Worm (Caenorhabditis elegans) whole organism, L4 larva: ENCODE data around the gene Y38A10A.7.

Experiments used
- aha-1 ChIP-seq: fragments of 150-350 bp; peaks from one replicate; lab custom pipeline; 2014; ENCODE audit warnings: missing biosample characterization, missing genetic modification characterization
- daf-19 ChIP-seq: fragments of 200-800 bp; sonication (Bioruptor generic); conservative IDR thresholded peaks from 2 replicates; pipeline ENCODE4 v1.3.6; 2022; ENCODE audit warnings: missing genetic modification characterization, missing compliant biosample characterization
- duxl-1 ChIP-seq: sonication (generic microtip); optimal IDR thresholded peaks from 2 replicates; lab custom pipeline; 2016; ENCODE audit warnings: mild to moderate bottlenecking, missing genetic modification characterization, moderate library complexity, missing compliant biosample characterization; ENCODE audit not compliant: poor library complexity
- dve-1 ChIP-seq: sonication (generic microtip); optimal IDR thresholded peaks from 2 replicates; lab custom pipeline; 2017; ENCODE audit warnings: antibody characterized with exemption, mild to moderate bottlenecking, missing genetic modification characterization, missing compliant biosample characterization; ENCODE audit not compliant: insufficient read depth
- fos-1 ChIP-seq: fragments of 150-350 bp; optimal IDR thresholded peaks from 2 replicates; lab custom pipeline; 2014; ENCODE audit warnings: missing biosample characterization, missing genetic modification characterization
- lin-15B ChIP-seq: fragments of 150-350 bp; sonication (generic microtip); optimal IDR thresholded peaks from 3 replicates; lab custom pipeline; 2014; ENCODE audit warnings: missing biosample characterization, missing genetic modification characterization
- nhr-28 ChIP-seq: fragments of 150-350 bp; optimal IDR thresholded peaks from 2 replicates; lab custom pipeline; 2014; ENCODE audit warnings: missing biosample characterization, missing genetic modification characterization
- pqm-1 ChIP-seq: sonication (generic microtip); optimal IDR thresholded peaks from 2 replicates; lab custom pipeline; 2017; ENCODE audit warnings: missing biosample characterization, missing genetic modification characterization
- tag-97 ChIP-seq: fragments of 200-800 bp; sonication (Bioruptor generic); IDR thresholded peaks from 2 replicates; pipeline ENCODE4 v1.3.6; 2022; ENCODE audit warnings: missing genetic modification characterization, missing compliant biosample characterization
- zag-1 ChIP-seq: fragments of 150-350 bp; optimal IDR thresholded peaks from 2 replicates; lab custom pipeline; 2014; ENCODE audit warnings: missing biosample characterization, missing genetic modification characterization

- TF ChIP-seq lin-15B (tag; lab: Kevin White, UChicago) (no peak), daf-19 (GFP tag; lab: Robert Waterston, UW) (no peak), pqm-1 (no peak), dve-1 (tag; lab: Kevin White, UChicago) (no peak), tag-97 (GFP tag; lab: Robert Waterston, UW) (no peak), zag-1 (tag; lab: Kevin White, UChicago) (no peak), aha-1 (tag; lab: Kevin White, UChicago) (no peak), nhr-28 (no peak), duxl-1 (tag; lab: Kevin White, UChicago) (no peak), fos-1 (no peak)
Measured at ce11 chrV:6096559-6097155, 660 bp downstream of the Y38A10A.7 start, which contains the start of gene smut-1.
